Worm (Caenorhabditis elegans) whole organism, L2 larva: Measurements from ENCODE around the gene F32D1.3.

Experiments
- C34F6.9 ChIP-seq: fragments of 150-350 bp; optimal IDR thresholded peaks from 2 replicates; lab custom pipeline; 2014; ENCODE audit warnings: missing biosample characterization, missing genetic modification characterization
- F13H6.1 ChIP-seq: sonication (generic microtip); optimal IDR thresholded peaks from 2 replicates; lab custom pipeline; 2016; ENCODE audit warnings: missing genetic modification characterization, missing compliant biosample characterization
- R02D3.7 ChIP-seq: fragments of 150-350 bp; optimal IDR thresholded peaks from 2 replicates; lab custom pipeline; 2014; ENCODE audit warnings: missing biosample characterization, missing genetic modification characterization
- Y55F3AM.14 ChIP-seq: fragments of 200-800 bp; sonication (Bioruptor generic); optimal IDR thresholded peaks from 2 replicates; lab custom pipeline; 2018; ENCODE audit warnings: mild to moderate bottlenecking, missing genetic modification characterization, missing compliant biosample characterization
- ZK546.5 ChIP-seq: sonication (generic microtip); optimal IDR thresholded peaks from 2 replicates; lab custom pipeline; 2017; ENCODE audit warnings: missing biosample characterization, missing genetic modification characterization
- alr-1 ChIP-seq: fragments of 150-350 bp; optimal IDR thresholded peaks from 2 replicates; lab custom pipeline; 2014; ENCODE audit warnings: missing biosample characterization, missing genetic modification characterization
- aly-2 ChIP-seq: fragments of 150-350 bp; optimal IDR thresholded peaks from 2 replicates; lab custom pipeline; 2014; ENCODE audit warnings: missing biosample characterization, missing genetic modification characterization
- ama-1 ChIP-seq: fragments of 150-350 bp; optimal IDR thresholded peaks from 2 replicates; lab custom pipeline; 2018; ENCODE audit warnings: inconsistent platforms
- blmp-1 ChIP-seq: sonication (generic microtip); optimal IDR thresholded peaks from 2 replicates; lab custom pipeline; 2017; ENCODE audit warnings: missing genetic modification characterization, mild to moderate bottlenecking, missing compliant biosample characterization, antibody characterized with exemption, moderate library complexity; ENCODE audit not compliant: insufficient read depth
- ceh-16 ChIP-seq: fragments of 150-350 bp; optimal IDR thresholded peaks from 2 replicates; lab custom pipeline; 2014; ENCODE audit warnings: missing biosample characterization, missing genetic modification characterization
- ceh-82 ChIP-seq: fragments of 150-350 bp; optimal IDR thresholded peaks from 2 replicates; lab custom pipeline; 2014; ENCODE audit warnings: missing biosample characterization, missing genetic modification characterization
- crh-2 ChIP-seq: sonication (generic microtip); optimal IDR thresholded peaks from 2 replicates; lab custom pipeline; 2017; ENCODE audit warnings: missing biosample characterization, missing genetic modification characterization
- dmd-4 ChIP-seq: sonication (generic microtip); optimal IDR thresholded peaks from 2 replicates; lab custom pipeline; 2017; ENCODE audit warnings: missing biosample characterization, missing genetic modification characterization
- egl-27 ChIP-seq: sonication (generic microtip); optimal IDR thresholded peaks from 3 replicates; lab custom pipeline; 2017; ENCODE audit warnings: missing biosample characterization, missing genetic modification reagents, missing genetic modification characterization
- elt-1 ChIP-seq: fragments of 150-350 bp; optimal IDR thresholded peaks from 2 replicates; lab custom pipeline; 2014; ENCODE audit warnings: missing biosample characterization, missing genetic modification characterization
- elt-3 ChIP-seq: sonication (generic microtip); optimal IDR thresholded peaks from 2 replicates; lab custom pipeline; 2017; ENCODE audit warnings: missing biosample characterization, missing genetic modification characterization
- fos-1 ChIP-seq: fragments of 150-350 bp; optimal IDR thresholded peaks from 2 replicates; lab custom pipeline; 2014; ENCODE audit warnings: missing biosample characterization, missing genetic modification characterization
- gmeb-1 ChIP-seq: fragments of 150-350 bp; optimal IDR thresholded peaks from 2 replicates; lab custom pipeline; 2014; ENCODE audit warnings: missing biosample characterization, missing genetic modification characterization
- lin-11 ChIP-seq: fragments of 150-350 bp; sonication (generic microtip); optimal IDR thresholded peaks from 2 replicates; lab custom pipeline; 2014; ENCODE audit warnings: missing biosample characterization, missing genetic modification characterization, inconsistent platforms, mixed read lengths
- lin-13 ChIP-seq: fragments of 150-350 bp; optimal IDR thresholded peaks from 2 replicates; lab custom pipeline; 2014; ENCODE audit warnings: missing biosample characterization, missing genetic modification reagents, missing genetic modification characterization
- lin-39 ChIP-seq: fragments of 150-350 bp; optimal IDR thresholded peaks from 2 replicates; lab custom pipeline; 2014; ENCODE audit warnings: missing biosample characterization, missing genetic modification reagents, missing genetic modification characterization
- lsy-2 ChIP-seq, 2 experiments: fragments of 150-350 bp in 1 of 2; sonication (generic microtip) in 1 of 2; optimal IDR thresholded peaks; 2 replicates each; lab custom pipeline; 2014 to 2017; ENCODE audit warnings: missing biosample characterization in 2 of 2, missing genetic modification characterization in 2 of 2
- mab-5 ChIP-seq: fragments of 150-350 bp; optimal IDR thresholded peaks from 2 replicates; lab custom pipeline; 2014; ENCODE audit warnings: missing biosample characterization, missing genetic modification characterization
- mbf-1 ChIP-seq: sonication (generic microtip); optimal IDR thresholded peaks from 2 replicates; lab custom pipeline; 2017; ENCODE audit warnings: missing biosample characterization, missing genetic modification characterization
- mdl-1 ChIP-seq, 2 experiments: fragments of 150-350 bp in 1 of 2; sonication (generic microtip) in 1 of 2; optimal IDR thresholded peaks; 2 replicates each; lab custom pipeline; 2017; ENCODE audit warnings: missing biosample characterization in 2 of 2, missing genetic modification characterization in 2 of 2
- nhr-10 ChIP-seq: sonication (generic microtip); optimal IDR thresholded peaks from 2 replicates; lab custom pipeline; 2017; ENCODE audit warnings: missing biosample characterization, missing genetic modification characterization
- nhr-11 ChIP-seq: fragments of 150-350 bp; optimal IDR thresholded peaks from 2 replicates; lab custom pipeline; 2014; ENCODE audit warnings: missing biosample characterization, missing genetic modification characterization
- nhr-12 ChIP-seq: fragments of 150-350 bp; optimal IDR thresholded peaks from 2 replicates; lab custom pipeline; 2014; ENCODE audit warnings: missing biosample characterization, missing genetic modification characterization
- nhr-129 ChIP-seq: fragments of 150-350 bp; optimal IDR thresholded peaks from 2 replicates; lab custom pipeline; 2014; ENCODE audit warnings: missing biosample characterization, missing genetic modification characterization
- nhr-21 ChIP-seq: fragments of 150-350 bp; optimal IDR thresholded peaks from 2 replicates; lab custom pipeline; 2014; ENCODE audit warnings: missing biosample characterization, missing genetic modification characterization
- nhr-23 ChIP-seq: fragments of 150-350 bp; optimal IDR thresholded peaks from 2 replicates; lab custom pipeline; 2014; ENCODE audit warnings: missing biosample characterization, missing genetic modification reagents, missing genetic modification characterization
- nhr-237 ChIP-seq: fragments of 150-350 bp; optimal IDR thresholded peaks from 2 replicates; lab custom pipeline; 2014; ENCODE audit warnings: missing biosample characterization, missing genetic modification characterization
- nhr-25 ChIP-seq: fragments of 150-350 bp; sonication (generic microtip); optimal IDR thresholded peaks from 3 replicates; lab custom pipeline; 2014; ENCODE audit warnings: missing biosample characterization, missing genetic modification characterization
- nhr-6 ChIP-seq: fragments of 150-350 bp; optimal IDR thresholded peaks from 2 replicates; lab custom pipeline; 2014; ENCODE audit warnings: missing biosample characterization, missing genetic modification characterization
- nhr-77 ChIP-seq: fragments of 150-350 bp; optimal IDR thresholded peaks from 2 replicates; lab custom pipeline; 2014; ENCODE audit warnings: missing biosample characterization, missing genetic modification characterization
- peb-1 ChIP-seq: fragments of 150-350 bp; optimal IDR thresholded peaks from 2 replicates; lab custom pipeline; 2014; ENCODE audit warnings: missing biosample characterization, missing genetic modification characterization
- sem-4 ChIP-seq: fragments of 150-350 bp; optimal IDR thresholded peaks from 2 replicates; lab custom pipeline; 2014; ENCODE audit warnings: missing biosample characterization, missing genetic modification reagents, missing genetic modification characterization
- skn-1 ChIP-seq: sonication (generic microtip); optimal IDR thresholded peaks from 2 replicates; lab custom pipeline; 2017; ENCODE audit warnings: missing biosample characterization, missing genetic modification characterization
- sma-3 ChIP-seq: sonication (generic microtip); optimal IDR thresholded peaks from 2 replicates; lab custom pipeline; 2016; ENCODE audit warnings: missing genetic modification reagents, missing genetic modification characterization, missing compliant biosample characterization
- sma-9 ChIP-seq, 2 experiments: fragments of 150-350 bp in 1 of 2; sonication (generic microtip) in 1 of 2; optimal IDR thresholded peaks; 2 replicates each; lab custom pipeline; 2014 to 2016; ENCODE audit warnings: missing genetic modification characterization in 2 of 2, mild to moderate bottlenecking in 1 of 2, missing biosample characterization in 1 of 2, missing compliant biosample characterization in 1 of 2, missing genetic modification reagents in 1 of 2, moderate library complexity in 1 of 2
- snpc-4 ChIP-seq: fragments of 150-350 bp; optimal IDR thresholded peaks from 2 replicates; lab custom pipeline; 2014; ENCODE audit warnings: missing biosample characterization, missing genetic modification characterization
- unc-39 ChIP-seq: fragments of 150-350 bp; optimal IDR thresholded peaks from 2 replicates; lab custom pipeline; 2014; ENCODE audit warnings: missing biosample characterization, missing genetic modification characterization
- unc-55 ChIP-seq: fragments of 150-350 bp; sonication (generic microtip); optimal IDR thresholded peaks from 3 replicates; lab custom pipeline; 2014; ENCODE audit warnings: missing biosample characterization, missing genetic modification reagents, missing genetic modification characterization
- unc-62 ChIP-seq: fragments of 150-350 bp; optimal IDR thresholded peaks from 2 replicates; lab custom pipeline; 2014; ENCODE audit warnings: missing biosample characterization, missing genetic modification reagents, missing genetic modification characterization
- zag-1 ChIP-seq: fragments of 150-350 bp; optimal IDR thresholded peaks from 2 replicates; lab custom pipeline; 2014; ENCODE audit warnings: missing biosample characterization, missing genetic modification characterization
- ztf-1 ChIP-seq: fragments of 200-800 bp; sonication (Bioruptor generic); conservative IDR thresholded peaks from 2 replicates; pipeline ENCODE4 v1.3.6; 2022; ENCODE audit warnings: missing genetic modification characterization, missing compliant biosample characterization
- ztf-11 ChIP-seq: sonication (generic microtip); optimal IDR thresholded peaks from 2 replicates; lab custom pipeline; 2017; ENCODE audit warnings: missing biosample characterization, missing genetic modification characterization
- ztf-4 ChIP-seq: fragments of 150-350 bp; optimal IDR thresholded peaks from 2 replicates; lab custom pipeline; 2014; ENCODE audit warnings: missing biosample characterization, missing genetic modification characterization

The F32D1.3 gene

ce11 chrV:4356047-4356612 is 5.2 kb downstream of the F32D1.3 start:
- TF ChIP-seq mdl-1 (tag; optimal IDR thresholded peaks at IDR 0.05; lab: Kevin White, UChicago) (no peak), snpc-4 (tag; lab: Kevin White, UChicago) (no peak), R02D3.7 (tag; lab: Kevin White, UChicago) (no peak), nhr-23 (no peak), F13H6.1 (no peak), ceh-82 (tag; lab: Kevin White, UChicago) (no peak), nhr-237 (tag; lab: Kevin White, UChicago) (no peak), unc-39 (tag; lab: Kevin White, UChicago) (no peak), ama-1 (lab: Kevin White, UChicago) (no peak), mbf-1 (tag; lab: Kevin White, UChicago) (no peak), zag-1 (tag; lab: Kevin White, UChicago) (no peak), lsy-2 (tag; optimal IDR thresholded peaks at IDR 0.05; lab: Kevin White, UChicago) (no peak), fos-1 (tag; lab: Kevin White, UChicago) (no peak), nhr-21 (tag; lab: Kevin White, UChicago) (no peak), nhr-77 (tag; lab: Kevin White, UChicago) (no peak), gmeb-1 (no peak), egl-27 (no peak), sma-9 (GFP tag; optimal IDR thresholded peaks at IDR 0.05; lab: Kevin White, UChicago) (no peak), sma-9 (tag; optimal IDR thresholded peaks at IDR 0.05; lab: Kevin White, UChicago) (no peak)

ce11 chrV:4346799-4347198 is 14.6 kb downstream of the F32D1.3 start, which contains the start of gene mcm-7:
Gene mcm-7, plus strand, starts transcription at chrV:4347166.
- TF ChIP-seq crh-2 (peak; percentile 73), egl-27 (no peak), Y55F3AM.14 (GFP tag; lab: Kevin White, UChicago) (no peak), nhr-129 (peak; percentile 72), lin-13 (peak; percentile 47), ama-1 (lab: Kevin White, UChicago) (peak; percentile 1), alr-1 (tag; lab: Kevin White, UChicago) (no peak), mbf-1 (tag; lab: Kevin White, UChicago) (no peak), sem-4 (tag; lab: Kevin White, UChicago) (no peak), unc-39 (tag; lab: Kevin White, UChicago) (no peak), elt-1 (no peak), nhr-77 (tag; lab: Kevin White, UChicago) (no peak), mab-5 (tag; lab: Kevin White, UChicago) (no peak), sma-9 (GFP tag; optimal IDR thresholded peaks at IDR 0.05; lab: Kevin White, UChicago) (peak; percentile 21), sma-9 (tag; optimal IDR thresholded peaks at IDR 0.05; lab: Kevin White, UChicago) (no peak), snpc-4 (tag; lab: Kevin White, UChicago) (no peak), mdl-1 (tag; optimal IDR thresholded peaks at IDR 0.05; lab: Kevin White, UChicago) (no peak), ztf-11 (tag; lab: Kevin White, UChicago) (no peak), unc-62 (GFP tag; lab: Kevin White, UChicago) (no peak), nhr-237 (tag; lab: Kevin White, UChicago) (no peak), unc-55 (GFP tag; lab: Kevin White, UChicago) (peak; percentile 85), dmd-4 (no peak), nhr-25 (peak; percentile 40), R02D3.7 (tag; lab: Kevin White, UChicago) (no peak), nhr-23 (no peak), lin-11 (tag; lab: Kevin White, UChicago) (peak; percentile 65), nhr-11 (tag; lab: Kevin White, UChicago) (no peak), lsy-2 (tag; optimal IDR thresholded peaks at IDR 0.05; lab: Kevin White, UChicago) (peak; percentile 24 to 79), nhr-12 (tag; lab: Kevin White, UChicago) (no peak), nhr-6 (tag; lab: Kevin White, UChicago) (no peak), ztf-1 (no peak), sma-3 (GFP tag; lab: Kevin White, UChicago) (peak; percentile 35), gmeb-1 (peak; percentile 91), nhr-21 (tag; lab: Kevin White, UChicago) (no peak), skn-1 (tag; lab: Kevin White, UChicago) (no peak), peb-1 (tag; lab: Kevin White, UChicago) (no peak), C34F6.9 (peak; percentile 64), nhr-10 (no peak), aly-2 (tag; lab: Kevin White, UChicago) (no peak), blmp-1 (tag; lab: Kevin White, UChicago) (no peak), ceh-16 (tag; lab: Kevin White, UChicago) (no peak), ZK546.5 (tag; lab: Kevin White, UChicago) (no peak), ztf-4 (tag; lab: Kevin White, UChicago) (no peak), lin-39 (tag; lab: Kevin White, UChicago) (no peak), ceh-82 (tag; lab: Kevin White, UChicago) (no peak), fos-1 (tag; lab: Kevin White, UChicago) (no peak), elt-3 (tag; lab: Kevin White, UChicago) (no peak), zag-1 (tag; lab: Kevin White, UChicago) (no peak), F13H6.1 (peak; percentile 9)
